Worm (Caenorhabditis elegans) whole organism, early embryonic: Measurements from ENCODE around the gene str-247.

Source experiments
- B0310.2 ChIP-seq: sonication (generic microtip); optimal IDR thresholded peaks from 2 replicates; lab custom pipeline; 2016; ENCODE audit warnings: mild to moderate bottlenecking, missing genetic modification characterization, missing compliant biosample characterization
- aly-1 ChIP-seq: sonication (generic microtip); optimal IDR thresholded peaks from 2 replicates; lab custom pipeline; 2016; ENCODE audit warnings: missing genetic modification characterization, missing compliant biosample characterization
- ama-1 ChIP-seq: fragments of 150-350 bp; optimal IDR thresholded peaks from 2 replicates; lab custom pipeline; 2014
- ceh-13 ChIP-seq: fragments of 200-800 bp; sonication (Bioruptor generic); optimal IDR thresholded peaks from 2 replicates; lab custom pipeline; 2018; ENCODE audit warnings: mild to moderate bottlenecking, missing genetic modification characterization, missing compliant biosample characterization
- ets-7 ChIP-seq: sonication (generic microtip); optimal IDR thresholded peaks from 2 replicates; lab custom pipeline; 2016; ENCODE audit warnings: missing genotype, missing genetic modification characterization, missing compliant biosample characterization
- flt-1 ChIP-seq: fragments of 200-800 bp; sonication (Bioruptor generic); IDR thresholded peaks from 2 replicates; pipeline ENCODE4 v1.3.6; 2022; ENCODE audit warnings: missing genetic modification characterization, missing compliant biosample characterization
- hmbx-1 ChIP-seq: sonication (generic microtip); optimal IDR thresholded peaks from 2 replicates; lab custom pipeline; 2016; ENCODE audit warnings: mild to moderate bottlenecking, missing genetic modification characterization, missing compliant biosample characterization
- hmg-4 ChIP-seq: fragments of 200-800 bp; sonication (Bioruptor generic); optimal IDR thresholded peaks from 2 replicates; lab custom pipeline; 2018; ENCODE audit warnings: mild to moderate bottlenecking, missing genetic modification characterization, missing compliant biosample characterization
- hnd-1 ChIP-seq: sonication (generic microtip); optimal IDR thresholded peaks from 2 replicates; lab custom pipeline; 2016; ENCODE audit warnings: missing genetic modification characterization, missing compliant biosample characterization
- pes-1 ChIP-seq: fragments of 200-800 bp; sonication (Bioruptor generic); IDR thresholded peaks from 2 replicates; pipeline ENCODE4 v1.3.6; 2022; ENCODE audit warnings: missing genetic modification reagents, missing genetic modification characterization, missing compliant biosample characterization
- scrt-1 ChIP-seq: fragments of 200-800 bp; sonication (Bioruptor generic); IDR thresholded peaks from 2 replicates; pipeline ENCODE4 v1.3.6; 2022; ENCODE audit warnings: missing genetic modification characterization, missing compliant biosample characterization
- sea-1 ChIP-seq: fragments of 200-800 bp; sonication (Bioruptor generic); conservative IDR thresholded peaks from 2 replicates; pipeline ENCODE4 v1.3.6; 2022; ENCODE audit warnings: missing genetic modification characterization, missing compliant biosample characterization
- tra-4 ChIP-seq: sonication (generic microtip); optimal IDR thresholded peaks from 2 replicates; lab custom pipeline; 2017; ENCODE audit warnings: missing genetic modification characterization, missing compliant biosample characterization

DNA sequence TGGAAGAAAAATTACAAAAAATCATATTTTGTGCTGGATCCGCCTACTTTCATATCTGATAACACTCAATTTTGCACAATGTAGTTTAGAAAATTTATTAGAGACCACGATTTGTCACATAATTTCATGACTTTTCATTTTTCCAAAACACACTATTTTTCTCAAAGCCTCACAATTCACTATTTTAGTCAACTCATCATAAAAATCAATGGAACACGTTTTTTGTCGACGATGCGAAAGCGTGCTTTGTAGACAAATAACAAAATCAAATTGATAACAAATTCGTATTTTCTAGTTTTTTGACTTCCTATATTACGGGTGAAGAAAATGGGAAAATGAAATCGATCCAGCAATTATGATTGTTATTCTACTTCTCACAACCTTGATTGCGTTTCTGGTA is 12.0 kb upstream of the str-247 start, which contains the start of gene cyp-35B2:
- TF ChIP-seq aly-1 (no peak), hnd-1 (no peak), ceh-13 (GFP tag; lab: Kevin White, UChicago) (no peak), hmbx-1 (no peak), ama-1 (lab: Kevin White, UChicago) (no peak), B0310.2 (tag; lab: Kevin White, UChicago) (no peak), flt-1 (GFP tag; lab: Robert Waterston, UW) (no peak), pes-1 (no peak), scrt-1 (no peak), tra-4 (tag; lab: Kevin White, UChicago) (no peak), ets-7 (tag; lab: Kevin White, UChicago) (no peak), sea-1 (no peak), hmg-4 (GFP tag; lab: Kevin White, UChicago) (no peak)
